Fruit fly (Drosophila melanogaster) whole organism, embryonic: ENCODE results near the gene CG12773.

Source experiments
- Ada2b ChIP-seq: fragments of 200-800 bp; sonication (Bioruptor generic); IDR thresholded peaks from 2 replicates; pipeline ENCODE4 v1.3.6; 2022; ENCODE audit warnings: missing biosample characterization, missing genetic modification characterization
- Bdp1 ChIP-seq: fragments of 200-800 bp; sonication (Bioruptor generic); optimal IDR thresholded peaks from 3 replicates; lab custom pipeline; 2016; ENCODE audit warnings: missing biosample characterization, missing genetic modification characterization
- BtbVII ChIP-seq: fragments of 200-800 bp; sonication (Bioruptor generic); optimal IDR thresholded peaks from 3 replicates; lab custom pipeline; 2017; ENCODE audit warnings: missing biosample characterization, mild to moderate bottlenecking, missing genetic modification characterization
- CG10209 ChIP-seq: fragments of 200-800 bp; sonication (Bioruptor generic); optimal IDR thresholded peaks from 3 replicates; lab custom pipeline; 2017; ENCODE audit warnings: missing biosample characterization, mild to moderate bottlenecking, missing genetic modification characterization, missing genetic modification reagents
- CG11456 ChIP-seq: fragments of 200-800 bp; sonication (Bioruptor generic); IDR thresholded peaks from 3 replicates; pipeline ENCODE4 v1.3.6; 2022; ENCODE audit warnings: missing biosample characterization, missing genetic modification characterization
- CG11723 ChIP-seq: fragments of 200-800 bp; sonication (Bioruptor generic); optimal IDR thresholded peaks from 2 replicates; lab custom pipeline; 2017; ENCODE audit warnings: missing biosample characterization, mild to moderate bottlenecking, missing genetic modification characterization
- CG12104 ChIP-seq: fragments of 200-800 bp; sonication (Bioruptor generic); optimal IDR thresholded peaks from 3 replicates; lab custom pipeline; 2016; ENCODE audit warnings: missing biosample characterization, missing genetic modification characterization
- CG1529 ChIP-seq: fragments of 200-800 bp; sonication (Bioruptor generic); optimal IDR thresholded peaks from 3 replicates; lab custom pipeline; 2018; ENCODE audit warnings: missing biosample characterization, missing genetic modification characterization
- CG16779 ChIP-seq: fragments of 200-800 bp; sonication (Bioruptor generic); IDR thresholded peaks from 2 replicates; pipeline ENCODE4 v1.3.6; 2022; ENCODE audit warnings: missing biosample characterization, missing genetic modification characterization
- CG17186 ChIP-seq: fragments of 200-800 bp; sonication (Bioruptor generic); optimal IDR thresholded peaks from 3 replicates; lab custom pipeline; 2017; ENCODE audit warnings: missing biosample characterization, missing genetic modification reagents, missing genetic modification characterization
- CG17328 ChIP-seq: fragments of 200-800 bp; sonication (Bioruptor generic); IDR thresholded peaks from 2 replicates; pipeline ENCODE4 v1.3.6; 2022; ENCODE audit warnings: missing biosample characterization, missing genetic modification characterization
- CG1832 ChIP-seq: fragments of 200-800 bp; sonication (Bioruptor generic); optimal IDR thresholded peaks from 2 replicates; lab custom pipeline; 2017; ENCODE audit warnings: missing biosample characterization, mild to moderate bottlenecking, missing genetic modification characterization, inconsistent platforms
- CG18619 ChIP-seq: fragments of 200-800 bp; sonication (Bioruptor generic); optimal IDR thresholded peaks from 3 replicates; lab custom pipeline; 2017; ENCODE audit warnings: missing biosample characterization, mild to moderate bottlenecking, missing genetic modification characterization
- CG2199 ChIP-seq: fragments of 200-800 bp; sonication (Bioruptor generic); IDR thresholded peaks from 3 replicates; pipeline ENCODE4 v1.3.6; 2022; ENCODE audit warnings: missing biosample characterization, missing genetic modification characterization
- CG4328 ChIP-seq: fragments of 200-800 bp; sonication (Bioruptor generic); optimal IDR thresholded peaks from 3 replicates; lab custom pipeline; 2017; ENCODE audit warnings: missing biosample characterization, missing genetic modification reagents, missing genetic modification characterization
- CG6813 ChIP-seq: fragments of 200-800 bp; sonication (Bioruptor generic); optimal IDR thresholded peaks from 2 replicates; lab custom pipeline; 2017; ENCODE audit warnings: missing biosample characterization, missing genetic modification characterization, mild to moderate bottlenecking, moderate library complexity, missing genetic modification reagents
- CG7928 ChIP-seq: fragments of 200-800 bp; sonication (Bioruptor generic); optimal IDR thresholded peaks from 2 replicates; lab custom pipeline; 2017; ENCODE audit warnings: missing biosample characterization, mild to moderate bottlenecking, missing genetic modification characterization
- CG7963 ChIP-seq: fragments of 200-800 bp; sonication (Bioruptor generic); IDR thresholded peaks from 3 replicates; pipeline ENCODE4 v1.3.6; 2022; ENCODE audit warnings: missing biosample characterization, missing genetic modification characterization; ENCODE audit not compliant: partially characterized antibody
- CG8089 ChIP-seq: fragments of 200-800 bp; sonication (Bioruptor generic); optimal IDR thresholded peaks from 3 replicates; lab custom pipeline; 2016; ENCODE audit warnings: missing biosample characterization, missing genetic modification characterization
- CG8359 ChIP-seq: fragments of 200-800 bp; sonication (Bioruptor generic); optimal IDR thresholded peaks from 2 replicates; lab custom pipeline; 2017; ENCODE audit warnings: missing biosample characterization, mild to moderate bottlenecking, missing genetic modification characterization, borderline replicate concordance
- CG9215 ChIP-seq: fragments of 200-800 bp; sonication (Bioruptor generic); IDR thresholded peaks from 2 replicates; pipeline ENCODE4 v1.3.6; 2022; ENCODE audit warnings: missing biosample characterization, missing genetic modification characterization
- CTCF ChIP-seq: fragments of 200-800 bp; sonication (Bioruptor generic); optimal IDR thresholded peaks from 2 replicates; lab custom pipeline; 2017; ENCODE audit warnings: missing biosample characterization, mild to moderate bottlenecking, missing genetic modification characterization, moderate library complexity
- Camta ChIP-seq: fragments of 200-800 bp; sonication (Bioruptor generic); optimal IDR thresholded peaks from 2 replicates; lab custom pipeline; 2016; ENCODE audit warnings: missing biosample characterization, missing genetic modification characterization
- CoRest ChIP-seq: fragments of 200-800 bp; sonication (Bioruptor generic); optimal IDR thresholded peaks from 3 replicates; lab custom pipeline; 2018; ENCODE audit warnings: missing biosample characterization, mild to moderate bottlenecking, missing genetic modification characterization, moderate library complexity
- Dbx ChIP-seq: fragments of 200-800 bp; sonication (Bioruptor generic); IDR thresholded peaks from 3 replicates; pipeline ENCODE4 v1.3.6; 2022; ENCODE audit warnings: missing biosample characterization, missing genetic modification characterization
- Dp ChIP-seq: fragments of 200-800 bp; sonication (Bioruptor generic); optimal IDR thresholded peaks from 2 replicates; lab custom pipeline; 2018; ENCODE audit warnings: missing biosample characterization, mild to moderate bottlenecking, missing genetic modification characterization, moderate library complexity
- E2f1 ChIP-seq: fragments of 200-800 bp; sonication (Bioruptor generic); IDR thresholded peaks from 2 replicates; pipeline ENCODE4 v1.3.6; 2022; ENCODE audit warnings: missing biosample characterization, missing genetic modification characterization
- HmgD ChIP-seq: fragments of 200-800 bp; sonication (Bioruptor generic); optimal IDR thresholded peaks from 3 replicates; lab custom pipeline; 2016; ENCODE audit warnings: missing biosample characterization, missing genetic modification characterization
- Jarid2 ChIP-seq: fragments of 200-800 bp; sonication (Bioruptor generic); optimal IDR thresholded peaks from 3 replicates; lab custom pipeline; 2017; ENCODE audit warnings: mild to moderate bottlenecking, missing biosample characterization, missing genetic modification reagents, missing genetic modification characterization
- Lim3 ChIP-seq: fragments of 200-800 bp; sonication (Bioruptor generic); IDR thresholded peaks from 2 replicates; pipeline ENCODE4 v1.3.6; 2022; ENCODE audit warnings: missing biosample characterization, missing genetic modification characterization
- MBD-R2 ChIP-seq: fragments of 200-800 bp; sonication (Bioruptor generic); IDR thresholded peaks from 2 replicates; pipeline ENCODE4 v1.3.6; 2022; ENCODE audit warnings: missing biosample characterization, missing genetic modification characterization
- Trl ChIP-seq, 3 experiments: fragments of >200 bp in 2 of 3; fragments of 200-800 bp in 1 of 3; sonication (Bioruptor generic) in 1 of 3; optimal IDR thresholded peaks; 2 replicates in 1 of 3; 3 replicates in 2 of 3; lab custom pipeline; 2016 to 2017; ENCODE audit warnings: missing biosample characterization in 1 of 3, missing genetic modification characterization in 1 of 3
- amos ChIP-seq: fragments of 200-800 bp; sonication (Bioruptor generic); IDR thresholded peaks from 2 replicates; pipeline ENCODE4 v1.3.6; 2022; ENCODE audit warnings: missing biosample characterization, missing genetic modification characterization; ENCODE audit not compliant: partially characterized antibody
- bowl ChIP-seq: fragments of 200-800 bp; sonication (Bioruptor generic); IDR thresholded peaks from 2 replicates; pipeline ENCODE4 v1.3.6; 2022; ENCODE audit warnings: missing biosample characterization, missing genetic modification characterization
- chn ChIP-seq: fragments of 200-800 bp; sonication (Bioruptor generic); optimal IDR thresholded peaks from 2 replicates; lab custom pipeline; 2016; ENCODE audit warnings: missing biosample characterization, missing genetic modification characterization
- ci ChIP-seq: fragments of 200-800 bp; sonication (Bioruptor generic); IDR thresholded peaks from 3 replicates; pipeline ENCODE4 v1.3.6; 2022; ENCODE audit warnings: missing biosample characterization, missing genetic modification characterization
- dmrt11E ChIP-seq: fragments of 200-800 bp; sonication (Bioruptor generic); optimal IDR thresholded peaks from 3 replicates; lab custom pipeline; 2018; ENCODE audit warnings: missing biosample characterization, mild to moderate bottlenecking, missing genetic modification characterization, moderate library complexity
- fd102C ChIP-seq: fragments of 200-800 bp; sonication (Bioruptor generic); optimal IDR thresholded peaks from 2 replicates; lab custom pipeline; 2018; ENCODE audit warnings: missing biosample characterization, mild to moderate bottlenecking, missing genetic modification characterization, moderate library complexity
- fru ChIP-seq: fragments of >200 bp; optimal IDR thresholded peaks from 2 replicates; lab custom pipeline; 2017
- gce ChIP-seq: fragments of 200-800 bp; sonication (Bioruptor generic); IDR thresholded peaks from 3 replicates; pipeline ENCODE4 v1.3.6; 2022; ENCODE audit warnings: missing biosample characterization, missing genetic modification characterization
- gt ChIP-seq: fragments of 200-800 bp; sonication (Bioruptor generic); IDR thresholded peaks from 2 replicates; pipeline ENCODE4 v1.3.6; 2022; ENCODE audit warnings: missing biosample characterization, missing genetic modification characterization
- hth ChIP-seq: fragments of >200 bp; optimal IDR thresholded peaks from 2 replicates; lab custom pipeline; 2017; ENCODE audit warnings: inconsistent platforms
- luna ChIP-seq: fragments of 200-800 bp; sonication (Bioruptor generic); optimal IDR thresholded peaks from 2 replicates; lab custom pipeline; 2016; ENCODE audit warnings: missing biosample characterization, missing genetic modification characterization
- nau ChIP-seq: fragments of 200-800 bp; sonication (Bioruptor generic); optimal IDR thresholded peaks from 3 replicates; lab custom pipeline; 2017; ENCODE audit warnings: missing biosample characterization, mild to moderate bottlenecking, missing genetic modification characterization, missing genetic modification reagents
- p53 ChIP-seq: fragments of 200-800 bp; sonication (Bioruptor generic); optimal IDR thresholded peaks from 2 replicates; lab custom pipeline; 2016; ENCODE audit warnings: missing biosample characterization, missing genetic modification characterization
- phol ChIP-seq: fragments of 200-800 bp; sonication (Bioruptor generic); optimal IDR thresholded peaks from 3 replicates; lab custom pipeline; 2018; ENCODE audit warnings: missing biosample characterization, mild to moderate bottlenecking, missing genetic modification characterization, moderate library complexity
- pros ChIP-seq: fragments of 200-800 bp; sonication (Bioruptor generic); optimal IDR thresholded peaks from 3 replicates; lab custom pipeline; 2019; ENCODE audit warnings: missing biosample characterization, mild to moderate bottlenecking, missing genetic modification characterization, moderate library complexity
- shn ChIP-seq: fragments of 200-800 bp; sonication (Bioruptor generic); optimal IDR thresholded peaks from 3 replicates; lab custom pipeline; 2016; ENCODE audit warnings: missing biosample characterization, missing genetic modification characterization
- ssp ChIP-seq: fragments of 200-800 bp; sonication (Bioruptor generic); IDR thresholded peaks from 2 replicates; pipeline ENCODE4 v1.3.6; 2022; ENCODE audit warnings: missing biosample characterization, missing genetic modification characterization
- stwl ChIP-seq: fragments of 200-800 bp; sonication (Bioruptor generic); optimal IDR thresholded peaks from 3 replicates; lab custom pipeline; 2018; ENCODE audit warnings: missing biosample characterization, mild to moderate bottlenecking, missing genetic modification characterization, moderate library complexity
- wdn ChIP-seq: fragments of 200-800 bp; sonication (Bioruptor generic); IDR thresholded peaks from 2 replicates; pipeline ENCODE4 v1.3.6; 2022; ENCODE audit warnings: missing biosample characterization, missing genetic modification characterization
- wek ChIP-seq: fragments of 200-800 bp; sonication (Bioruptor generic); optimal IDR thresholded peaks from 3 replicates; lab custom pipeline; 2018; ENCODE audit warnings: missing biosample characterization, mild to moderate bottlenecking, missing genetic modification characterization, moderate library complexity

Gene CG12773

dm6 chrX:1322214-1322613 lies 31.6 kb downstream of the CG12773 start, which contains the start of gene DAAM (continued):
- TF ChIP-seq ssp (GFP tag; lab: Robert Waterston, UW) (no peak), CG1832 (GFP tag; lab: Kevin White, UChicago) (no peak), fru (no peak), fd102C (GFP tag; lab: Kevin White, UChicago) (no peak), gt (GFP tag; lab: Robert Waterston, UW) (no peak), CG17328 (peak; percentile 28; the same call in 1 of the 2 replicates), CG10209 (GFP tag; lab: Kevin White, UChicago) (peak; percentile 20), luna (peak; percentile 18), wdn (GFP tag; lab: Robert Waterston, UW) (no peak), shn (GFP tag; lab: Kevin White, UChicago) (peak; percentile 4), ci (GFP tag; lab: Robert Waterston, UW) (peak; percentile 75), CG6813 (GFP tag; lab: Kevin White, UChicago) (peak; percentile 56), Dbx (GFP tag; lab: Robert Waterston, UW) (peak; percentile 56; the same call in 1 of the 3 replicates), E2f1 (peak; percentile 53), CG7963 (GFP tag; lab: Robert Waterston, UW) (peak; percentile 26; the same call in 1 of the 3 replicates), amos (GFP tag; lab: Robert Waterston, UW) (peak; percentile 63), CG16779 (no peak), bowl (GFP tag; lab: Robert Waterston, UW) (no peak), HmgD (GFP tag; lab: Kevin White, UChicago) (peak; percentile 75), Ada2b (GFP tag; lab: Robert Waterston, UW) (no peak), CG9215 (GFP tag; lab: Robert Waterston, UW) (no peak; the same call in 1 of the 2 replicates), MBD-R2 (GFP tag; lab: Robert Waterston, UW) (peak; percentile 84), Dp (GFP tag; lab: Kevin White, UChicago) (peak; percentile 80), CG2199 (peak; percentile 80; the same call in 2 of the 3 replicates), phol (tag; lab: Kevin White, UChicago) (peak; percentile 63), wek (peak; percentile 8), CG7928 (GFP tag; lab: Kevin White, UChicago) (peak; percentile 37), Jarid2 (GFP tag; lab: Kevin White, UChicago) (peak; percentile 35), CG11456 (GFP tag; lab: Robert Waterston, UW) (peak; percentile 71; the same call in 1 of the 3 replicates), CG8359 (GFP tag; lab: Kevin White, UChicago) (peak; percentile 97), stwl (tag; lab: Kevin White, UChicago) (peak; percentile 82), p53 (GFP tag; lab: Kevin White, UChicago) (peak; percentile 37), CG11723 (GFP tag; lab: Kevin White, UChicago) (peak; percentile 3), CoRest (peak; percentile 63), chn (GFP tag; lab: Kevin White, UChicago) (peak; percentile 36), nau (GFP tag; lab: Kevin White, UChicago) (no peak), CG17186 (GFP tag; lab: Kevin White, UChicago) (peak; percentile 65), CG18619 (GFP tag; lab: Kevin White, UChicago) (peak; percentile 48), dmrt11E (tag; lab: Kevin White, UChicago) (no peak), Lim3 (no peak), CTCF (GFP tag; lab: Kevin White, UChicago) (peak; percentile 65), Camta (peak; percentile 12), Bdp1 (GFP tag; lab: Kevin White, UChicago) (peak; percentile 9), CG12104 (GFP tag; lab: Kevin White, UChicago) (no peak), CG8089 (GFP tag; lab: Kevin White, UChicago) (peak; percentile 7), BtbVII (no peak), hth (lab: Kevin White, UChicago) (no peak), pros (GFP tag; lab: Kevin White, UChicago) (peak; percentile 24), gce (GFP tag; lab: Robert Waterston, UW) (no peak), Trl (optimal IDR thresholded peaks at IDR 0.05; lab: Kevin White, UChicago) (no peak), Trl (GFP tag; optimal IDR thresholded peaks at IDR 0.05; lab: Kevin White, UChicago) (peak; percentile 3), CG4328 (GFP tag; lab: Kevin White, UChicago) (peak; percentile 51), CG1529 (GFP tag; lab: Kevin White, UChicago) (no peak)
